Fruit fly (Drosophila melanogaster) whole organism, embryonic: ENCODE measurements around the gene BRWD3.

Source experiments
- C15 ChIP-seq: fragments of 200-800 bp; sonication (Bioruptor generic); IDR thresholded peaks from 3 replicates; pipeline ENCODE4 v1.3.6; 2022; ENCODE audit warnings: missing biosample characterization, missing genetic modification characterization
- CG10321 ChIP-seq: fragments of 200-800 bp; sonication (Bioruptor generic); IDR thresholded peaks from 2 replicates; pipeline ENCODE4 v1.3.6; 2022; ENCODE audit warnings: missing biosample characterization, missing genetic modification characterization
- CG11247 ChIP-seq: fragments of 200-800 bp; sonication (Bioruptor generic); IDR thresholded peaks from 2 replicates; pipeline ENCODE4 v1.3.6; 2022; ENCODE audit warnings: missing biosample characterization, missing genetic modification characterization
- CG12219 ChIP-seq: fragments of 200-800 bp; sonication (Bioruptor generic); optimal IDR thresholded peaks from 3 replicates; lab custom pipeline; 2018; ENCODE audit warnings: missing biosample characterization, mild to moderate bottlenecking, missing genetic modification characterization
- CG14860 ChIP-seq: fragments of 200-800 bp; sonication (Bioruptor generic); IDR thresholded peaks from 3 replicates; pipeline ENCODE4 v1.3.6; 2022; ENCODE audit warnings: missing biosample characterization, missing genetic modification characterization; ENCODE audit not compliant: partially characterized antibody
- CG15696 ChIP-seq: fragments of 200-800 bp; sonication (Bioruptor generic); optimal IDR thresholded peaks from 2 replicates; lab custom pipeline; 2019; ENCODE audit warnings: missing biosample characterization, mild to moderate bottlenecking, missing genetic modification characterization, moderate library complexity
- CG1603 ChIP-seq: fragments of 200-800 bp; sonication (Bioruptor generic); optimal IDR thresholded peaks from 2 replicates; lab custom pipeline; 2019; ENCODE audit warnings: missing biosample characterization, mild to moderate bottlenecking, missing genetic modification characterization, moderate library complexity
- CG17385 ChIP-seq: fragments of 200-800 bp; sonication (Bioruptor generic); optimal IDR thresholded peaks from 3 replicates; lab custom pipeline; 2018; ENCODE audit warnings: missing biosample characterization, mild to moderate bottlenecking, missing genetic modification characterization
- CG17612 ChIP-seq: fragments of 200-800 bp; sonication (Bioruptor generic); IDR thresholded peaks from 2 replicates; pipeline ENCODE4 v1.3.6; 2022; ENCODE audit warnings: missing biosample characterization, missing genetic modification characterization
- CG17829 ChIP-seq: fragments of 200-800 bp; optimal IDR thresholded peaks from 2 replicates; lab custom pipeline; 2019; ENCODE audit warnings: missing biosample characterization, mild to moderate bottlenecking, missing genetic modification characterization, moderate library complexity
- CG2712 ChIP-seq: fragments of 200-800 bp; optimal IDR thresholded peaks from 3 replicates; lab custom pipeline; 2019; ENCODE audit warnings: missing biosample characterization, mild to moderate bottlenecking, missing genetic modification characterization, moderate library complexity
- CG3407 ChIP-seq: fragments of 200-800 bp; sonication (Bioruptor generic); optimal IDR thresholded peaks from 2 replicates; lab custom pipeline; 2018; ENCODE audit warnings: missing biosample characterization, mild to moderate bottlenecking, missing genetic modification characterization
- CG34422 ChIP-seq: fragments of 200-800 bp; sonication (Bioruptor generic); IDR thresholded peaks from 3 replicates; pipeline ENCODE4 v1.3.6; 2022; ENCODE audit warnings: missing biosample characterization, missing genetic modification characterization
- CG3726 ChIP-seq: fragments of 200-800 bp; sonication (Bioruptor generic); IDR thresholded peaks from 3 replicates; pipeline ENCODE4, ENCODE4 v1.3.6; 2022; ENCODE audit warnings: missing biosample characterization, missing genetic modification characterization
- CG4328 ChIP-seq: fragments of 200-800 bp; sonication (Bioruptor generic); optimal IDR thresholded peaks from 3 replicates; lab custom pipeline; 2017; ENCODE audit warnings: missing biosample characterization, missing genetic modification reagents, missing genetic modification characterization
- CG4730 ChIP-seq: fragments of 200-800 bp; sonication (Bioruptor generic); IDR thresholded peaks from 2 replicates; pipeline ENCODE4 v1.3.6; 2022; ENCODE audit warnings: missing biosample characterization, missing genetic modification characterization
- CG6175 ChIP-seq: fragments of 200-800 bp; sonication (Bioruptor generic); IDR thresholded peaks from 3 replicates; pipeline ENCODE4 v1.3.6; 2022; ENCODE audit warnings: missing biosample characterization, missing genetic modification characterization
- CG6791 ChIP-seq: fragments of 200-800 bp; sonication (Bioruptor generic); IDR thresholded peaks from 3 replicates; pipeline ENCODE4 v1.3.6; 2022; ENCODE audit warnings: missing biosample characterization, missing genetic modification characterization; ENCODE audit not compliant: partially characterized antibody
- CG9932 ChIP-seq: fragments of 200-800 bp; sonication (Bioruptor generic); IDR thresholded peaks from 2 replicates; pipeline ENCODE4 v1.3.6; 2022; ENCODE audit warnings: missing biosample characterization, missing genetic modification characterization
- CkIIα-i1 ChIP-seq: fragments of 200-800 bp; sonication (Bioruptor generic); IDR thresholded peaks from 2 replicates; pipeline ENCODE4 v1.3.6; 2022; ENCODE audit warnings: missing biosample characterization, missing genetic modification characterization
- HLH4C ChIP-seq: fragments of 200-800 bp; sonication (Bioruptor generic); IDR thresholded peaks from 3 replicates; pipeline ENCODE4 v1.3.6; 2022; ENCODE audit warnings: missing biosample characterization, missing genetic modification characterization; ENCODE audit not compliant: partially characterized antibody
- HmgD ChIP-seq: fragments of 200-800 bp; sonication (Bioruptor generic); optimal IDR thresholded peaks from 3 replicates; lab custom pipeline; 2016; ENCODE audit warnings: missing biosample characterization, missing genetic modification characterization
- Lhr ChIP-seq: fragments of 200-800 bp; sonication (Bioruptor generic); optimal IDR thresholded peaks from 3 replicates; lab custom pipeline; 2017; ENCODE audit warnings: mild to moderate bottlenecking, missing biosample characterization, missing genetic modification reagents, missing genetic modification characterization
- Lpt ChIP-seq: fragments of >200 bp; optimal IDR thresholded peaks from 2 replicates; lab custom pipeline; 2018; ENCODE audit warnings: missing biosample characterization, missing genetic modification characterization
- Med ChIP-seq: fragments of 200-800 bp; sonication (Bioruptor generic); peaks from one replicate; lab custom pipeline; 2016; ENCODE audit warnings: missing biosample characterization, missing genetic modification characterization, mild to moderate bottlenecking, inconsistent platforms, moderate library complexity
- Mes4 ChIP-seq: fragments of 200-800 bp; sonication (Bioruptor generic); optimal IDR thresholded peaks from 2 replicates; lab custom pipeline; 2016; ENCODE audit warnings: missing biosample characterization, missing genetic modification characterization
- Optix ChIP-seq: fragments of 200-800 bp; sonication (Bioruptor generic); IDR thresholded peaks from 3 replicates; pipeline ENCODE4 v1.3.6; 2022; ENCODE audit warnings: missing biosample characterization, missing genetic modification characterization
- Ravus ChIP-seq: fragments of 200-800 bp; sonication (Bioruptor generic); IDR thresholded peaks from 2 replicates; pipeline ENCODE4 v1.3.6; 2022; ENCODE audit warnings: missing biosample characterization, missing genetic modification characterization
- Spps ChIP-seq: fragments of 200-800 bp; sonication (Bioruptor generic); optimal IDR thresholded peaks from 2 replicates; lab custom pipeline; 2018; ENCODE audit warnings: missing biosample characterization, mild to moderate bottlenecking, missing genetic modification characterization
- al ChIP-seq: fragments of 200-800 bp; sonication (Bioruptor generic); IDR thresholded peaks from 2 replicates; pipeline ENCODE4 v1.3.6; 2022; ENCODE audit warnings: missing biosample characterization, missing genetic modification characterization
- amos ChIP-seq: fragments of 200-800 bp; sonication (Bioruptor generic); IDR thresholded peaks from 2 replicates; pipeline ENCODE4 v1.3.6; 2022; ENCODE audit warnings: missing biosample characterization, missing genetic modification characterization; ENCODE audit not compliant: partially characterized antibody
- bbx ChIP-seq: fragments of 200-800 bp; sonication (Bioruptor generic); IDR thresholded peaks from 2 replicates; pipeline ENCODE4 v1.3.6; 2022; ENCODE audit warnings: missing biosample characterization, missing genetic modification characterization; ENCODE audit not compliant: partially characterized antibody
- btn ChIP-seq: fragments of 200-800 bp; sonication (Bioruptor generic); optimal IDR thresholded peaks from 2 replicates; lab custom pipeline; 2016; ENCODE audit warnings: missing biosample characterization, missing genetic modification characterization
- cato ChIP-seq: fragments of 200-800 bp; sonication (Bioruptor generic); optimal IDR thresholded peaks from 2 replicates; lab custom pipeline; 2016; ENCODE audit warnings: missing biosample characterization, missing genetic modification characterization, borderline replicate concordance
- crol ChIP-seq: fragments of 200-800 bp; sonication (Bioruptor generic); IDR thresholded peaks from 2 replicates; pipeline ENCODE4 v1.3.6; 2022; ENCODE audit warnings: missing biosample characterization, missing genetic modification characterization
- en ChIP-seq: fragments of 200-800 bp; sonication (Bioruptor generic); optimal IDR thresholded peaks from 2 replicates; lab custom pipeline; 2016; ENCODE audit warnings: missing biosample characterization, missing genetic modification characterization
- gro ChIP-seq: fragments of 200-800 bp; sonication (Bioruptor generic); optimal IDR thresholded peaks from 2 replicates; lab custom pipeline; 2016; ENCODE audit warnings: missing biosample characterization, missing genetic modification characterization
- inv ChIP-seq: fragments of 200-800 bp; sonication (Bioruptor generic); IDR thresholded peaks from 2 replicates; pipeline ENCODE4 v1.3.6; 2022; ENCODE audit warnings: missing biosample characterization, missing genetic modification characterization; ENCODE audit not compliant: partially characterized antibody
- lov ChIP-seq, 2 experiments: fragments of 200-800 bp in 1 of 2; fragments of >200 bp in 1 of 2; sonication (Bioruptor generic) in 1 of 2; IDR thresholded peaks in 1 of 2; optimal IDR thresholded peaks in 1 of 2; 2 replicates in 1 of 2; 3 replicates in 1 of 2; pipeline versions ENCODE4 v1.3.6 to Lab custom; 2017 to 2022; ENCODE audit warnings: missing biosample characterization in 1 of 2, missing genetic modification characterization in 1 of 2
- mld ChIP-seq: fragments of 200-800 bp; sonication (Bioruptor generic); IDR thresholded peaks from 3 replicates; pipeline ENCODE4 v1.3.6; 2022; ENCODE audit warnings: missing biosample characterization, missing genetic modification characterization; ENCODE audit not compliant: partially characterized antibody
- nmo ChIP-seq: fragments of 200-800 bp; sonication (Bioruptor generic); optimal IDR thresholded peaks from 2 replicates; lab custom pipeline; 2018; ENCODE audit warnings: missing biosample characterization, mild to moderate bottlenecking, missing genetic modification characterization, moderate library complexity
- pzg ChIP-seq: fragments of 200-800 bp; sonication (Bioruptor generic); optimal IDR thresholded peaks from 3 replicates; lab custom pipeline; 2018; ENCODE audit warnings: missing biosample characterization, mild to moderate bottlenecking, missing genetic modification characterization, moderate library complexity
- sens ChIP-seq: fragments of 200-800 bp; sonication (Bioruptor generic); peaks from one replicate; lab custom pipeline; 2016; ENCODE audit warnings: missing biosample characterization, missing genetic modification characterization
- sima ChIP-seq: fragments of 200-800 bp; sonication (Bioruptor generic); optimal IDR thresholded peaks from 2 replicates; lab custom pipeline; 2016; ENCODE audit warnings: missing biosample characterization, missing genetic modification characterization
- sna ChIP-seq: fragments of 200-800 bp; sonication (Bioruptor generic); IDR thresholded peaks from 2 replicates; pipeline ENCODE4 v1.3.6; 2022; ENCODE audit warnings: missing biosample characterization, missing genetic modification characterization; ENCODE audit not compliant: partially characterized antibody
- sqz ChIP-seq: fragments of 200-800 bp; sonication (Bioruptor generic); optimal IDR thresholded peaks from 3 replicates; lab custom pipeline; 2018; ENCODE audit warnings: missing biosample characterization, mild to moderate bottlenecking, missing genetic modification characterization
- stwl ChIP-seq: fragments of 200-800 bp; sonication (Bioruptor generic); optimal IDR thresholded peaks from 3 replicates; lab custom pipeline; 2018; ENCODE audit warnings: missing biosample characterization, mild to moderate bottlenecking, missing genetic modification characterization, moderate library complexity
- ttk ChIP-seq: fragments of 200-800 bp; sonication (Bioruptor generic); IDR thresholded peaks from 2 replicates; pipeline ENCODE4 v2.1.2; 2022; ENCODE audit warnings: missing biosample characterization, missing genetic modification characterization
- wor ChIP-seq: fragments of 200-800 bp; sonication (Bioruptor generic); IDR thresholded peaks from 2 replicates; pipeline ENCODE4 v1.3.6; 2022; ENCODE audit warnings: missing biosample characterization, missing genetic modification characterization
- zen2 ChIP-seq: fragments of 200-800 bp; sonication (Bioruptor generic); IDR thresholded peaks from 3 replicates; pipeline ENCODE4 v1.3.6; 2022; ENCODE audit warnings: missing biosample characterization, missing genetic modification characterization; ENCODE audit not compliant: partially characterized antibody

The BRWD3 gene

DNA sequence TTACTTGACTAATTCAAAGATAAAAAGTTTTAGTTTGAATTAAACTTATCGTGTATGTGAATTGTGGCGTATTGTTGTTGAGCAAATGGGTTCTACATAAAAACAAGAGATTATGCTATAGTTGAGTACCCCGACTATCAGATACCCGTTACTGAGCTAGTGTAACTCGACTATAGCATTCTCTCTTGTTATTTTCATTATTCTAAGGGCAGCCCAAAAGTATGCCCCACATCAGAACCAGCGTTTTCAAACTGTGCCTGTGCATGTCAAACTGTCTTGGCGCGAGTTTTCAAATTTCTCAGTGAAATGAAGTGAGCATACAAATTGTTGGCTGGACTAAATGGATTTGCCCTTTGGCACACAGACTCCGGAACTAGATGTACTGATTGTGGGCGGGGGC is 39.5 kb upstream of the BRWD3 start, which contains the start of gene shps (continued):
- peak; percentile 92 for TF ChIP-seq mld (GFP tag; lab: Robert Waterston, UW)
- no peak for TF ChIP-seq CG3407 (GFP tag; lab: Kevin White, UChicago)
- no peak for TF ChIP-seq CkIIα-i1 (GFP tag; lab: Robert Waterston, UW)
- TF ChIP-seq Optix (GFP tag; lab: Robert Waterston, UW): 0 out of 3 replicates have a peak, but pooled peaks have one; percentile 28
- TF ChIP-seq CG2712 (tag; lab: Kevin White, UChicago): no peak
- peak; percentile 94 for TF ChIP-seq CG14860 (GFP tag; lab: Robert Waterston, UW)
- 0 out of 3 replicates have a peak, but pooled peaks have one; percentile 14 for TF ChIP-seq CG6175 (GFP tag; lab: Robert Waterston, UW)
- TF ChIP-seq CG17385 (GFP tag; lab: Kevin White, UChicago): no peak
- TF ChIP-seq Mes4 (GFP tag; lab: Kevin White, UChicago): no peak
- TF ChIP-seq Med (GFP tag; lab: Kevin White, UChicago): peak; percentile 53
- no peak for TF ChIP-seq CG17829 (tag; lab: Kevin White, UChicago)
- TF ChIP-seq HmgD (GFP tag; lab: Kevin White, UChicago): peak; percentile 55
- peak; percentile 75 for TF ChIP-seq amos
- peak; percentile 54 for TF ChIP-seq Lhr (GFP tag; lab: Kevin White, UChicago)
- no peak for TF ChIP-seq CG4328 (GFP tag; lab: Kevin White, UChicago)
- TF ChIP-seq gro: no peak
- TF ChIP-seq C15 (GFP tag; lab: Robert Waterston, UW): no peak
- TF ChIP-seq CG1603 (tag; lab: Kevin White, UChicago): peak; percentile 3
- TF ChIP-seq al (GFP tag; lab: Robert Waterston, UW): no peak
- TF ChIP-seq CG9932 (GFP tag; lab: Robert Waterston, UW): no peak
- TF ChIP-seq CG4730 (GFP tag; lab: Robert Waterston, UW): no peak
- TF ChIP-seq Ravus (GFP tag; lab: Robert Waterston, UW): no peak
- TF ChIP-seq CG6791 (GFP tag; lab: Robert Waterston, UW): peak; percentile 98
- peak; percentile 30; the same call in 1 of the 3 replicates for TF ChIP-seq zen2 (GFP tag; lab: Robert Waterston, UW)
- TF ChIP-seq btn (GFP tag; lab: Kevin White, UChicago): no peak
- TF ChIP-seq lov (optimal IDR thresholded peaks at IDR 0.05; lab: Kevin White, UChicago): no peak
- 0 out of 3 replicates have a peak, but pooled peaks have one; percentile 36 for TF ChIP-seq lov (GFP tag; IDR thresholded peaks at IDR 0.05; lab: Robert Waterston, UW)
- no peak for TF ChIP-seq ttk (GFP tag; lab: Robert Waterston, UW)
- peak; percentile 48 for TF ChIP-seq sens (GFP tag; lab: Kevin White, UChicago)
- TF ChIP-seq cato (GFP tag; lab: Kevin White, UChicago): no peak
- TF ChIP-seq CG10321 (GFP tag; lab: Robert Waterston, UW): no peak
- no peak for TF ChIP-seq en (GFP tag; lab: Kevin White, UChicago)
- peak; percentile 75 for TF ChIP-seq sna (GFP tag; lab: Robert Waterston, UW)
- peak; percentile 98 for TF ChIP-seq HLH4C
- TF ChIP-seq sima: no peak
- TF ChIP-seq CG15696 (tag; lab: Kevin White, UChicago): no peak
- TF ChIP-seq crol: no peak
- 0 out of 3 replicates have a peak, but pooled peaks have one; percentile 19 for TF ChIP-seq CG34422 (GFP tag; lab: Robert Waterston, UW)
- TF ChIP-seq nmo (GFP tag; lab: Kevin White, UChicago): no peak
- TF ChIP-seq Spps (tag; lab: Kevin White, UChicago): no peak
- TF ChIP-seq CG17612 (GFP tag; lab: Robert Waterston, UW): no peak
- TF ChIP-seq stwl (tag; lab: Kevin White, UChicago): peak; percentile 4
- peak; percentile 88 for TF ChIP-seq bbx
- no peak for TF ChIP-seq sqz (GFP tag; lab: Kevin White, UChicago)
- TF ChIP-seq inv (GFP tag; lab: Robert Waterston, UW): peak; percentile 71
- TF ChIP-seq CG3726 (GFP tag; lab: Robert Waterston, UW): no peak
- no peak for TF ChIP-seq CG11247
- no peak for TF ChIP-seq CG12219 (GFP tag; lab: Kevin White, UChicago)
- TF ChIP-seq wor: no peak
- no peak for TF ChIP-seq pzg (GFP tag; lab: Kevin White, UChicago)
- no peak for TF ChIP-seq Lpt (GFP tag; lab: Kevin White, UChicago)
